Worm (Caenorhabditis elegans) whole organism, late embryonic: ENCODE results near the gene K06A9.3.

ENCODE experiments used
- C08G9.2 ChIP-seq: sonication (generic microtip); optimal IDR thresholded peaks from 2 replicates; lab custom pipeline; 2016; ENCODE audit warnings: mild to moderate bottlenecking, missing genetic modification characterization, moderate library complexity, missing compliant biosample characterization
- C38D4.7 ChIP-seq: fragments of 200-800 bp; sonication (Bioruptor generic); optimal IDR thresholded peaks from 2 replicates; lab custom pipeline; 2018; ENCODE audit warnings: mild to moderate bottlenecking, missing genetic modification characterization, moderate library complexity, missing compliant biosample characterization
- F13H6.1 ChIP-seq: sonication (generic microtip); optimal IDR thresholded peaks from 2 replicates; lab custom pipeline; 2016; ENCODE audit warnings: missing genetic modification characterization, missing compliant biosample characterization
- T23F11.4 ChIP-seq: fragments of 200-800 bp; sonication (Bioruptor generic); optimal IDR thresholded peaks from 2 replicates; lab custom pipeline; 2018; ENCODE audit warnings: mild to moderate bottlenecking, missing genetic modification characterization, missing compliant biosample characterization
- Y22D7AL.16 ChIP-seq: sonication (generic microtip); optimal IDR thresholded peaks from 2 replicates; lab custom pipeline; 2016; ENCODE audit warnings: missing genetic modification characterization, missing compliant biosample characterization
- ahr-1 ChIP-seq: sonication (generic microtip); optimal IDR thresholded peaks from 2 replicates; lab custom pipeline; 2016; ENCODE audit warnings: missing genetic modification characterization, missing compliant biosample characterization
- ceh-19 ChIP-seq: fragments of 200-800 bp; sonication (Bioruptor generic); optimal IDR thresholded peaks from 2 replicates; lab custom pipeline; 2018; ENCODE audit warnings: mild to moderate bottlenecking, missing genetic modification characterization, missing compliant biosample characterization
- ceh-22 ChIP-seq: sonication (generic microtip); optimal IDR thresholded peaks from 2 replicates; lab custom pipeline; 2017; ENCODE audit warnings: missing biosample characterization, missing genetic modification characterization
- ceh-30 ChIP-seq: fragments of 150-350 bp; optimal IDR thresholded peaks from 2 replicates; lab custom pipeline; 2014; ENCODE audit warnings: missing biosample characterization, missing genetic modification characterization
- ceh-31 ChIP-seq: sonication (generic microtip); optimal IDR thresholded peaks from 2 replicates; lab custom pipeline; 2016; ENCODE audit warnings: missing genetic modification characterization, missing compliant biosample characterization
- ceh-34 ChIP-seq: sonication (generic microtip); optimal IDR thresholded peaks from 2 replicates; lab custom pipeline; 2016; ENCODE audit warnings: mild to moderate bottlenecking, missing genetic modification characterization, missing compliant biosample characterization
- ceh-45 ChIP-seq: fragments of 200-800 bp; sonication (Bioruptor generic); IDR thresholded peaks from 2 replicates; pipeline ENCODE4 v1.3.6; 2022; ENCODE audit warnings: missing genetic modification reagents, missing genetic modification characterization, missing compliant biosample characterization
- ceh-48 ChIP-seq: sonication (generic microtip); optimal IDR thresholded peaks from 2 replicates; lab custom pipeline; 2016; ENCODE audit warnings: missing genetic modification characterization, inconsistent platforms, missing compliant biosample characterization
- ceh-9 ChIP-seq: sonication (generic microtip); optimal IDR thresholded peaks from 2 replicates; lab custom pipeline; 2016; ENCODE audit warnings: mild to moderate bottlenecking, missing genetic modification characterization, inconsistent platforms, missing compliant biosample characterization
- che-1 ChIP-seq: sonication (generic microtip); optimal IDR thresholded peaks from 2 replicates; lab custom pipeline; 2016; ENCODE audit warnings: mild to moderate bottlenecking, missing genetic modification characterization, missing compliant biosample characterization
- elt-4 ChIP-seq: sonication (generic microtip); optimal IDR thresholded peaks from 2 replicates; lab custom pipeline; 2016; ENCODE audit warnings: missing genetic modification characterization, missing compliant biosample characterization
- eyg-1 ChIP-seq: sonication (generic microtip); optimal IDR thresholded peaks from 2 replicates; lab custom pipeline; 2016; ENCODE audit warnings: missing genotype, missing genetic modification characterization, missing compliant biosample characterization
- fax-1 ChIP-seq: sonication (generic microtip); optimal IDR thresholded peaks from 2 replicates; lab custom pipeline; 2016; ENCODE audit warnings: missing genotype, missing genetic modification characterization, missing compliant biosample characterization
- hlh-13 ChIP-seq: fragments of 200-800 bp; sonication (Bioruptor generic); optimal IDR thresholded peaks from 2 replicates; lab custom pipeline; 2018; ENCODE audit warnings: mild to moderate bottlenecking, missing genetic modification characterization, missing compliant biosample characterization
- hlh-15 ChIP-seq: sonication (generic microtip); optimal IDR thresholded peaks from 2 replicates; lab custom pipeline; 2016; ENCODE audit warnings: missing genetic modification characterization, missing compliant biosample characterization
- hlh-30 ChIP-seq: sonication (generic microtip); optimal IDR thresholded peaks from 2 replicates; lab custom pipeline; 2017; ENCODE audit warnings: antibody characterized with exemption, missing genetic modification characterization, missing compliant biosample characterization; ENCODE audit not compliant: insufficient read depth
- hlh-6 ChIP-seq: sonication (generic microtip); optimal IDR thresholded peaks from 2 replicates; lab custom pipeline; 2016; ENCODE audit warnings: missing genotype, missing genetic modification characterization, missing compliant biosample characterization
- hlh-8 ChIP-seq: sonication (generic microtip); optimal IDR thresholded peaks from 2 replicates; lab custom pipeline; 2016; ENCODE audit warnings: missing genotype, missing genetic modification characterization, missing compliant biosample characterization
- lim-6 ChIP-seq: sonication (generic microtip); optimal IDR thresholded peaks from 2 replicates; lab custom pipeline; 2016; ENCODE audit warnings: missing genetic modification characterization, missing compliant biosample characterization
- lin-11 ChIP-seq: fragments of 200-800 bp; sonication (Bioruptor generic); optimal IDR thresholded peaks from 2 replicates; lab custom pipeline; 2018; ENCODE audit warnings: mild to moderate bottlenecking, missing genetic modification characterization, missing compliant biosample characterization
- madf-2 ChIP-seq: sonication (generic microtip); optimal IDR thresholded peaks from 2 replicates; lab custom pipeline; 2017; ENCODE audit warnings: missing genetic modification characterization, missing compliant biosample characterization
- nfya-1 ChIP-seq: sonication (generic microtip); optimal IDR thresholded peaks from 2 replicates; lab custom pipeline; 2017; ENCODE audit warnings: missing genetic modification characterization, mild to moderate bottlenecking, missing compliant biosample characterization, antibody characterized with exemption, moderate library complexity
- odd-2 ChIP-seq: sonication (generic microtip); optimal IDR thresholded peaks from 2 replicates; lab custom pipeline; 2017; ENCODE audit warnings: antibody characterized with exemption, mild to moderate bottlenecking, missing genetic modification characterization, missing compliant biosample characterization
- pag-3 ChIP-seq: sonication (generic microtip); optimal IDR thresholded peaks from 2 replicates; lab custom pipeline; 2016; ENCODE audit warnings: missing compliant biosample characterization, missing genetic modification characterization, borderline replicate concordance
- pat-9 ChIP-seq: fragments of 200-800 bp; sonication (Bioruptor generic); optimal IDR thresholded peaks from 2 replicates; lab custom pipeline; 2018; ENCODE audit warnings: mild to moderate bottlenecking, missing genetic modification characterization, moderate library complexity, missing compliant biosample characterization
- pha-4 ChIP-seq: fragments of 150-350 bp; optimal IDR thresholded peaks from 2 replicates; lab custom pipeline; 2018; ENCODE audit warnings: missing biosample characterization, missing genetic modification reagents, missing genetic modification characterization
- pqm-1 ChIP-seq: sonication (generic microtip); optimal IDR thresholded peaks from 2 replicates; lab custom pipeline; 2016; ENCODE audit warnings: missing genetic modification characterization, missing compliant biosample characterization
- rnt-1 ChIP-seq: sonication (generic microtip); optimal IDR thresholded peaks from 2 replicates; lab custom pipeline; 2016; ENCODE audit warnings: missing genetic modification characterization, missing compliant biosample characterization
- sdc-2 ChIP-seq: sonication (generic microtip); optimal IDR thresholded peaks from 2 replicates; lab custom pipeline; 2016; ENCODE audit warnings: missing genotype, missing genetic modification characterization, missing compliant biosample characterization
- sox-4 ChIP-seq: sonication (generic microtip); optimal IDR thresholded peaks from 2 replicates; lab custom pipeline; 2017; ENCODE audit warnings: mild to moderate bottlenecking, missing genetic modification characterization, inconsistent platforms, missing compliant biosample characterization
- tbx-7 ChIP-seq: sonication (generic microtip); optimal IDR thresholded peaks from 2 replicates; lab custom pipeline; 2016; ENCODE audit warnings: missing genotype, missing genetic modification characterization, missing compliant biosample characterization
- unc-3 ChIP-seq, 2 experiments: fragments of 200-800 bp in 1 of 2; sonication (Bioruptor generic) in 1 of 2; sonication (generic microtip) in 1 of 2; conservative IDR thresholded peaks in 1 of 2; optimal IDR thresholded peaks in 1 of 2; 2 replicates each; pipeline versions ENCODE4 v1.3.6 to Lab custom; 2016 to 2022; ENCODE audit warnings: missing compliant biosample characterization in 2 of 2, missing genetic modification characterization in 2 of 2, missing genetic modification reagents in 1 of 2
- unc-42 ChIP-seq: sonication (generic microtip); optimal IDR thresholded peaks from 2 replicates; lab custom pipeline; 2016; ENCODE audit warnings: missing genotype, missing genetic modification characterization, missing compliant biosample characterization
- unc-55 ChIP-seq: sonication (generic microtip); optimal IDR thresholded peaks from 2 replicates; lab custom pipeline; 2017; ENCODE audit warnings: missing biosample characterization, missing genetic modification reagents, missing genetic modification characterization
- ztf-16 ChIP-seq: sonication (generic microtip); optimal IDR thresholded peaks from 2 replicates; lab custom pipeline; 2017; ENCODE audit warnings: missing genetic modification characterization, missing compliant biosample characterization

Gene K06A9.3

DNA sequence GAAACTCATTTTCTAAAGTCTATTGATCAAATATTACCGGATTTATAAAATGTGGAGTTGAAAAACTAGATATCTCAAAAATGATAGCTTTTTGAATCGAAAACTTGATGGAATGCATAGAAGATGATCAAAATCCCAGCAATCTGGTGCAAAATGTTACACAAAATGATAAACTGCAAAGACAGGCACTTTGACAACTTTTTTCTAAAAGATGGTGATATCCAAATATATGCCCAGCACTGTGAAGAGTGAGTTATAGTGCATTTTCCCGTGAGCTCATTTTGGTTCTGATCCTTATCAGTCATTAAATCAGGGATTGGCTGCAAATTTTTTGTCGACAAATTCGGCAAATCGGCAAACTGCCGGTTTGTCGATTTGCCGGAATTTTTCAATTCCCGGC is at the start of gene K06A9.3:
Gene K06A9.3, minus strand, starts transcription at position 101 of the 400 bp plus-strand sequence.
- TF ChIP-seq hlh-8 (tag; lab: Kevin White, UChicago): no peak
- no peak for TF ChIP-seq pha-4

DNA sequence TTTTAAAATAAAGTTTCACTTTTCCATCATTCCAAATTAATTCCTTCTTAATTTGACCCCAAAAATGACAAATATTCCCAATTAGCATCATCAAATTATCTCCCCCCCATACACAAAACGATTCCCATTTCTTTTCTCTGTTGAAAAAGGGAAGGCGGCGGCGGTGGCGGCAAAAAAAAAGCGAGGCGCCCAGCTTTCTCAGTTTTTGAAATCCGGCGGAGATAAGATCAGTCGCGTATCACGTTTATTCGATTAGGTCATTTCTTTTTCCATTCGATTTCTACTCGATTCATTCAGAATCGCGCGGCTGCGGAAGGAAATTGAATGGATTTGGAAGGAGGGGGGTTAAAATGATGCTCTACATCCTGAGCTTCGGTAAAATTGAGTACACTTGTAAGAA is 48.8 kb upstream of the K06A9.3 start:
- TF ChIP-seq sdc-2 (tag; lab: Kevin White, UChicago): no peak
- no peak for TF ChIP-seq ztf-16 (tag; lab: Kevin White, UChicago)
- no peak for TF ChIP-seq pqm-1
- no peak for TF ChIP-seq sox-4
- no peak for TF ChIP-seq lin-11
- no peak for TF ChIP-seq unc-42
- no peak for TF ChIP-seq ceh-9 (tag; lab: Kevin White, UChicago)
- TF ChIP-seq ceh-45 (GFP tag; lab: Robert Waterston, UW): no peak
- TF ChIP-seq odd-2 (tag; lab: Kevin White, UChicago): no peak
- no peak for TF ChIP-seq ceh-30 (tag; lab: Kevin White, UChicago)
- TF ChIP-seq rnt-1 (tag; lab: Kevin White, UChicago): no peak
- no peak for TF ChIP-seq hlh-15 (tag; lab: Kevin White, UChicago)
- TF ChIP-seq hlh-13 (GFP tag; lab: Kevin White, UChicago): no peak
- no peak for TF ChIP-seq ceh-22 (tag; lab: Kevin White, UChicago)
- no peak for TF ChIP-seq hlh-6 (tag; lab: Kevin White, UChicago)

DNA sequence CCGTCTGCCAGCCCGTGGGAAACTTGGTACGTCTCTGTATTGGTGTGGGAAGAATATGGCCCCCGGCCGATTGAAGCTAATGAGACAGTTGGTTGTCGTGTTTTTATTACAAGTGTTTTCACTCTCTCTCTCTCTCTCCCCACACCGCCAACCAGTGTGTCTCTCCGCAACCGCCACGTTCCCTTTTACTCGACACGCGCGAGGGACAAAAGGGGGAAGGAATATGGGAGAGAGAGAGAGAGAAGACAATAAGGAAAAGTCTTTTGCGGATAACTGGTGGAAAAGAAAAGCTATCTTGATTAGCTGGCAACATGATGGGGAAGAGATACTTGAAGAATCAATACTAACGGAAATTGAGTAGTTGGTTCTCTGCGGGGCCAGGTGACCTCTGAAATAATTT is 43.5 kb upstream of the K06A9.3 start:
- TF ChIP-seq lim-6 (tag; lab: Kevin White, UChicago): no peak
- no peak for TF ChIP-seq tbx-7 (tag; lab: Kevin White, UChicago)
- no peak for TF ChIP-seq hlh-6 (tag; lab: Kevin White, UChicago)
- no peak for TF ChIP-seq sdc-2 (tag; lab: Kevin White, UChicago)
- TF ChIP-seq unc-55 (GFP tag; lab: Kevin White, UChicago): no peak
- peak; percentile 15 for TF ChIP-seq T23F11.4 (GFP tag; lab: Kevin White, UChicago)
- no peak for TF ChIP-seq fax-1 (tag; lab: Kevin White, UChicago)
- no peak for TF ChIP-seq elt-4 (tag; lab: Kevin White, UChicago)
- no peak for TF ChIP-seq ceh-48 (tag; lab: Kevin White, UChicago)
- no peak for TF ChIP-seq F13H6.1 (tag; lab: Kevin White, UChicago)
- TF ChIP-seq Y22D7AL.16 (tag; lab: Kevin White, UChicago): no peak
- no peak for TF ChIP-seq hlh-8 (tag; lab: Kevin White, UChicago)
- TF ChIP-seq madf-2 (tag; lab: Kevin White, UChicago): no peak
- TF ChIP-seq sox-4: no peak
- TF ChIP-seq ceh-34 (tag; lab: Kevin White, UChicago): no peak
- TF ChIP-seq unc-3 (GFP tag; conservative IDR thresholded peaks at IDR 0.05; lab: Robert Waterston, UW): 0 out of 2 replicates have a peak, but pooled peaks have one; percentile 12
- no peak for TF ChIP-seq unc-3 (tag; optimal IDR thresholded peaks at IDR 0.05; lab: Kevin White, UChicago)
- peak; percentile 23 for TF ChIP-seq nfya-1 (tag; lab: Kevin White, UChicago)
- no peak for TF ChIP-seq hlh-30 (tag; lab: Kevin White, UChicago)
- no peak for TF ChIP-seq pag-3 (tag; lab: Kevin White, UChicago)
- TF ChIP-seq ceh-19 (GFP tag; lab: Kevin White, UChicago): peak; percentile 5
- TF ChIP-seq C08G9.2: no peak
- TF ChIP-seq hlh-15 (tag; lab: Kevin White, UChicago): no peak
- no peak for TF ChIP-seq ceh-31 (tag; lab: Kevin White, UChicago)

DNA sequence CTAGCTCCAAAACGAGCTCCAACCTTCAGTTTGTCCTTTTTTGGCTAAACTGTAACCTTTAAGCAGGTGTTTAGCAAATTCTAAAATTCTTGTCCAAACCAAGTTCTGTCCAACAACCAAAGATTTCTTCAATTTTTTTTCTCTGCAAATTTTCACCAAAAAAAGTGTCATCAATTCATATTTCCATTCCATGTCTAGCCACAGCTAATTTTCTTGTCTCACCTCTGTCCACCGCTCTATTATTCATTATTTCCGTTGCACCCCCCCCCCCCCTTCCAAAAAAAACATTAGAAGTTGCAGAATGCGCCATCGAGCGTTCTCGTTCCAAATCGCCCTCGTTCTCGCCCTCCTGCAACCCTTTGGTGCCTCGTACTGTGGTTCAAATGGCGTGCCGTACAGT is 41.2 kb upstream of the K06A9.3 start, which contains the start of gene wrt-9:
Gene wrt-9, plus strand, starts transcription at position 301 of the 400 bp plus-strand sequence.
- TF ChIP-seq hlh-15 (tag; lab: Kevin White, UChicago): no peak
- no peak for TF ChIP-seq pag-3 (tag; lab: Kevin White, UChicago)
- no peak for TF ChIP-seq ceh-48 (tag; lab: Kevin White, UChicago)
- no peak for TF ChIP-seq ahr-1 (tag; lab: Kevin White, UChicago)
- TF ChIP-seq ceh-19 (GFP tag; lab: Kevin White, UChicago): no peak
- no peak for TF ChIP-seq sdc-2 (tag; lab: Kevin White, UChicago)
- no peak for TF ChIP-seq pat-9 (tag; lab: Kevin White, UChicago)
- TF ChIP-seq hlh-13 (GFP tag; lab: Kevin White, UChicago): no peak
- TF ChIP-seq C38D4.7 (GFP tag; lab: Kevin White, UChicago): no peak
- TF ChIP-seq Y22D7AL.16 (tag; lab: Kevin White, UChicago): no peak
- no peak for TF ChIP-seq lim-6 (tag; lab: Kevin White, UChicago)
- TF ChIP-seq che-1 (tag; lab: Kevin White, UChicago): no peak
- TF ChIP-seq odd-2 (tag; lab: Kevin White, UChicago): no peak
- TF ChIP-seq eyg-1: no peak
